Fruit fly (Drosophila melanogaster): ENCODE data around the gene Gbeta5.
A peak's percentile ranks its signal among the peaks of the same experiment; 100 is the strongest.

Gene Gbeta5

DNA sequence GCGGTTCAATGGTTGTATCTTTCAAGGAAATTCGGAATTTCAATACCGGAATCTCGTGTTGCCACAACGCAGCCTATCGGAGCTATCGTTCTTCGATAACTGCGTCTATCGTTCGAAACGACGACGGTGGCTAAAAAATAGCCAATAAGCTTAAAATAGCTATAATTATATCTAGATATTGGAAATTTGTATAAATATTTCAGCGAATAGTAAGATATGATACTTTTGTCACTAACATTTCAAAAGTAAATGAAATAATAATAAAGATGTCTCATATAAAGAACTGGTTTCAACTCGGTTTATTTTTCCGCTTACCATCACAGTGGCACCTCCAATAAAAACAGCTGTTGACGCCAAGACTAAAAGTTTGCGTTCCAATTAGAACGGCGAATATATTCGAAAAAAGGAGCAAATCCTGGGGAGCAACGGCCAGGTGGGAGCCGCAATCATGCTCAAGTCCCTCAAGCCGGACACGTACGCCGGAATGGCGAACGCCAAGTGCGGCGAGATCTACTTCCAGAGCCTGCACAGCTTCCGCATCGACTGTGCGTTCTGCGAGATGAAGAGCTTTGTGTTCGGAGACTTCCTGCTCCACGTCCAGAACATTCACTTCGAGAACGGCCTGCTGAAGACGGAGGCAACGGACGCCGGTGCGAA lies 6.4 kb downstream of the Gbeta5 start, which contains the start of the genes alpha-PheRS and CG2129 (continued):
- TF ChIP-seq Antp (GFP tag; optimal IDR thresholded peaks at IDR 0.05) (no peak), CG13624 (GFP tag; optimal IDR thresholded peaks at IDR 0.05) (no peak), CG8924 (tag; optimal IDR thresholded peaks at IDR 0.05) (peak; percentile 48), CG7963 (GFP tag; IDR thresholded peaks at IDR 0.05; ENCODE audit: partially characterized antibody) (0 out of 3 replicates have a peak, but pooled peaks have one; percentile 9), CG10147 (GFP tag; optimal IDR thresholded peaks at IDR 0.05) (peak; percentile 39), B-H2 (GFP tag; optimal IDR thresholded peaks at IDR 0.05) (peak; percentile 30), aop (GFP tag; IDR thresholded peaks at IDR 0.05) (no peak), sna (GFP tag; IDR thresholded peaks at IDR 0.05; ENCODE audit: partially characterized antibody) (no peak), amos (GFP tag; IDR thresholded peaks at IDR 0.05; ENCODE audit: partially characterized antibody) (peak; percentile 5; the same call in 1 of the 2 replicates), HLH54F (GFP tag; optimal IDR thresholded peaks at IDR 0.05) (peak; percentile 6), CG4282 (GFP tag; optimal IDR thresholded peaks at IDR 0.05) (no peak), CG30431 (GFP tag; optimal IDR thresholded peaks at IDR 0.05) (no peak), ttk (GFP tag; IDR thresholded peaks at IDR 0.05) (no peak), z (GFP tag; IDR thresholded peaks at IDR 0.05) (no peak), CG3065 (GFP tag; optimal IDR thresholded peaks at IDR 0.05) (no peak), MBD-R2 (GFP tag; IDR thresholded peaks at IDR 0.05) (peak; percentile 76; the same call in 1 of the 2 replicates), Dek (tag; optimal IDR thresholded peaks at IDR 0.05) (peak; percentile 3), ato (GFP tag; IDR thresholded peaks at IDR 0.05; ENCODE audit: partially characterized antibody) (no peak), Camta (GFP tag; optimal IDR thresholded peaks at IDR 0.05) (no peak), HmgZ (tag; optimal IDR thresholded peaks at IDR 0.05) (peak; percentile 70), CG9932 (GFP tag; IDR thresholded peaks at IDR 0.05) (peak; percentile 44; the same call in 1 of the 2 replicates), gfzf (GFP tag; optimal IDR thresholded peaks at IDR 0.05) (no peak), Oaz (GFP tag; IDR thresholded peaks at IDR 0.05) (no peak), trem (tag; optimal IDR thresholded peaks at IDR 0.05) (peak; percentile 55), prd (optimal IDR thresholded peaks at IDR 0.05) (no peak), prd (GFP tag; IDR thresholded peaks at IDR 0.05) (no peak), Sry-β (GFP tag; optimal IDR thresholded peaks at IDR 0.05) (peak; percentile 94), pfk (GFP tag; optimal IDR thresholded peaks at IDR 0.05) (no peak), CG4360 (GFP tag; IDR thresholded peaks at IDR 0.05) (no peak), CG1602 (GFP tag; optimal IDR thresholded peaks at IDR 0.05) (no peak), CG7556 (GFP tag; optimal IDR thresholded peaks at IDR 0.05) (peak; percentile 32), CG12391 (tag; optimal IDR thresholded peaks at IDR 0.05) (peak; percentile 62), zen2 (GFP tag; IDR thresholded peaks at IDR 0.05; ENCODE audit: partially characterized antibody) (no peak; the same call in 2 of the 3 replicates), Trl (optimal IDR thresholded peaks at IDR 0.05) (no peak), Trl (GFP tag; optimal IDR thresholded peaks at IDR 0.05) (no peak), CG14860 (GFP tag; IDR thresholded peaks at IDR 0.05; ENCODE audit: partially characterized antibody) (no peak), CG2712 (tag; optimal IDR thresholded peaks at IDR 0.05) (peak; percentile 57), nerfin-2 (GFP tag; IDR thresholded peaks at IDR 0.05; ENCODE audit: partially characterized antibody) (no peak), toy (GFP tag; IDR thresholded peaks at IDR 0.05) (no peak), CG9727 (GFP tag; optimal IDR thresholded peaks at IDR 0.05) (no peak), CG6683 (GFP tag; optimal IDR thresholded peaks at IDR 0.05) (no peak), disco-r (GFP tag; optimal IDR thresholded peaks at IDR 0.05) (no peak), CG1792 (GFP tag; optimal IDR thresholded peaks at IDR 0.05) (no peak), Dll (GFP tag; IDR thresholded peaks at IDR 0.05; ENCODE audit: partially characterized antibody) (peak; percentile 62; the same call in 2 of the 4 replicates), shn (GFP tag; optimal IDR thresholded peaks at IDR 0.05) (no peak), sqz (GFP tag; optimal IDR thresholded peaks at IDR 0.05) (no peak), wdn (GFP tag; IDR thresholded peaks at IDR 0.05) (no peak), H2.0 (GFP tag; IDR thresholded peaks at IDR 0.05) (no peak), CG17568 (GFP tag; optimal IDR thresholded peaks at IDR 0.05) (no peak), hbn (GFP tag; IDR thresholded peaks at IDR 0.05; ENCODE audit: partially characterized antibody) (no peak)

Data from whole organism, embryonic.